Worm (Caenorhabditis elegans) whole organism, young adult: ENCODE data around the gene F54F12.1.

Experiments
- F52B5.7 ChIP-seq: sonication (generic microtip); optimal IDR thresholded peaks from 2 replicates; lab custom pipeline; 2016; ENCODE audit warnings: mild to moderate bottlenecking, missing genetic modification characterization, missing compliant biosample characterization
- T26A5.8 ChIP-seq: sonication (generic microtip); optimal IDR thresholded peaks from 2 replicates; lab custom pipeline; 2016; ENCODE audit warnings: missing genetic modification characterization, missing compliant biosample characterization
- Y56A3A.18 ChIP-seq: fragments of 200-800 bp; sonication (Bioruptor generic); IDR thresholded peaks from 2 replicates; pipeline ENCODE4 v1.3.6; 2022; ENCODE audit warnings: missing genetic modification reagents, missing genetic modification characterization, missing compliant biosample characterization
- Y67H2A.10 ChIP-seq: fragments of 200-800 bp; sonication (Bioruptor generic); conservative IDR thresholded peaks from 2 replicates; pipeline ENCODE4 v1.3.6; 2022; ENCODE audit warnings: missing genetic modification reagents, missing genetic modification characterization, missing compliant biosample characterization
- akir-1 ChIP-seq: fragments of 200-800 bp; sonication (Bioruptor generic); optimal IDR thresholded peaks from 2 replicates; lab custom pipeline; 2018; ENCODE audit warnings: mild to moderate bottlenecking, missing genetic modification characterization, moderate library complexity, missing compliant biosample characterization
- aptf-2 ChIP-seq: fragments of 200-800 bp; sonication (Bioruptor generic); conservative IDR thresholded peaks from 2 replicates; pipeline ENCODE4 v1.3.6; 2022; ENCODE audit warnings: missing genetic modification reagents, missing genetic modification characterization, missing compliant biosample characterization
- athp-1 ChIP-seq: sonication (generic microtip); optimal IDR thresholded peaks from 2 replicates; lab custom pipeline; 2017; ENCODE audit warnings: mild to moderate bottlenecking, missing genetic modification characterization, missing compliant biosample characterization
- attf-3 ChIP-seq: fragments of 200-800 bp; sonication (Bioruptor generic); conservative IDR thresholded peaks from 2 replicates; pipeline ENCODE4 v1.3.6; 2022; ENCODE audit warnings: missing genetic modification reagents, missing genetic modification characterization, missing compliant biosample characterization
- attf-5 ChIP-seq: fragments of 200-800 bp; sonication (Bioruptor generic); optimal IDR thresholded peaks from 2 replicates; lab custom pipeline; 2018; ENCODE audit warnings: mild to moderate bottlenecking, missing genetic modification characterization, missing compliant biosample characterization
- bed-2 ChIP-seq: fragments of 200-800 bp; sonication (Bioruptor generic); IDR thresholded peaks from 2 replicates; pipeline ENCODE4 v1.3.6; 2022; ENCODE audit warnings: missing genetic modification reagents, missing genetic modification characterization, missing compliant biosample characterization
- ccch-3 ChIP-seq: fragments of 200-800 bp; sonication (Bioruptor generic); optimal IDR thresholded peaks from 2 replicates; lab custom pipeline; 2018; ENCODE audit warnings: mild to moderate bottlenecking, missing genetic modification characterization, missing compliant biosample characterization
- egrh-3 ChIP-seq: fragments of 200-800 bp; sonication (Bioruptor generic); IDR thresholded peaks from 2 replicates; pipeline ENCODE4 v1.3.6; 2022; ENCODE audit warnings: missing genetic modification reagents, missing genetic modification characterization, missing compliant biosample characterization
- ets-4 ChIP-seq: fragments of 200-800 bp; sonication (Bioruptor generic); optimal IDR thresholded peaks from 2 replicates; lab custom pipeline; 2018; ENCODE audit warnings: mild to moderate bottlenecking, missing genetic modification characterization, missing compliant biosample characterization
- fkh-3 ChIP-seq: sonication (generic microtip); optimal IDR thresholded peaks from 2 replicates; lab custom pipeline; 2016; ENCODE audit warnings: mild to moderate bottlenecking, missing genetic modification characterization, missing compliant biosample characterization
- gei-17 ChIP-seq: fragments of 200-800 bp; sonication (Bioruptor generic); optimal IDR thresholded peaks from 2 replicates; lab custom pipeline; 2018; ENCODE audit warnings: mild to moderate bottlenecking, missing genetic modification characterization, missing compliant biosample characterization
- him-1 ChIP-seq: sonication (generic microtip); optimal IDR thresholded peaks from 2 replicates; lab custom pipeline; 2016; ENCODE audit warnings: missing genotype, missing genetic modification reagents, missing genetic modification characterization, missing compliant biosample characterization
- hlh-26 ChIP-seq: fragments of 200-800 bp; sonication (Bioruptor generic); conservative IDR thresholded peaks from 2 replicates; pipeline ENCODE4 v1.3.6; 2022; ENCODE audit warnings: missing genetic modification reagents, missing genetic modification characterization, missing compliant biosample characterization
- let-526 ChIP-seq: fragments of 200-800 bp; sonication (Bioruptor generic); IDR thresholded peaks from 2 replicates; pipeline ENCODE4 v1.3.6; 2022; ENCODE audit warnings: missing genetic modification reagents, missing genetic modification characterization, missing compliant biosample characterization
- lin-26 ChIP-seq: fragments of 200-800 bp; sonication (Bioruptor generic); IDR thresholded peaks from 2 replicates; pipeline ENCODE4 v1.3.6; 2022; ENCODE audit warnings: missing genetic modification reagents, missing genetic modification characterization, missing compliant biosample characterization
- lin-40 ChIP-seq: sonication (generic microtip); optimal IDR thresholded peaks from 2 replicates; lab custom pipeline; 2016; ENCODE audit warnings: missing genetic modification characterization, mild to moderate bottlenecking, missing compliant biosample characterization, missing genotype, missing genetic modification reagents
- madf-3 ChIP-seq: fragments of 200-800 bp; sonication (Bioruptor generic); IDR thresholded peaks from 2 replicates; pipeline ENCODE4 v1.3.6; 2022; ENCODE audit warnings: missing genetic modification reagents, missing genetic modification characterization, missing compliant biosample characterization
- madf-6 ChIP-seq: fragments of 200-800 bp; sonication (Bioruptor generic); IDR thresholded peaks from 2 replicates; pipeline ENCODE4 v1.3.6; 2022; ENCODE audit warnings: missing genetic modification reagents, missing genetic modification characterization, missing compliant biosample characterization
- madf-8 ChIP-seq: fragments of 200-800 bp; sonication (Bioruptor generic); conservative IDR thresholded peaks from 2 replicates; pipeline ENCODE4 v1.3.6; 2022; ENCODE audit warnings: missing genetic modification reagents, missing genetic modification characterization, missing compliant biosample characterization
- mel-28 ChIP-seq: sonication (generic microtip); optimal IDR thresholded peaks from 2 replicates; lab custom pipeline; 2016; ENCODE audit warnings: borderline replicate concordance, mild to moderate bottlenecking, missing genetic modification characterization, missing compliant biosample characterization
- nfyb-1 ChIP-seq: fragments of 200-800 bp; sonication (Bioruptor generic); IDR thresholded peaks from 2 replicates; pipeline ENCODE4 v1.3.6; 2022; ENCODE audit warnings: missing genetic modification reagents, missing genetic modification characterization, missing compliant biosample characterization
- nhr-179 ChIP-seq: sonication (generic microtip); optimal IDR thresholded peaks from 2 replicates; lab custom pipeline; 2016; ENCODE audit warnings: mild to moderate bottlenecking, missing genetic modification characterization, missing compliant biosample characterization
- nhr-27 ChIP-seq: fragments of 200-800 bp; sonication (Bioruptor generic); optimal IDR thresholded peaks from 2 replicates; lab custom pipeline; 2018; ENCODE audit warnings: mild to moderate bottlenecking, missing genetic modification characterization, moderate library complexity, missing compliant biosample characterization
- repo-1 ChIP-seq: sonication (generic microtip); optimal IDR thresholded peaks from 2 replicates; lab custom pipeline; 2017; ENCODE audit warnings: mild to moderate bottlenecking, missing genetic modification characterization, missing compliant biosample characterization
- sea-2 ChIP-seq: fragments of 200-800 bp; sonication (Bioruptor generic); IDR thresholded peaks from 2 replicates; pipeline ENCODE4 v1.3.6; 2022; ENCODE audit warnings: missing genetic modification characterization, missing compliant biosample characterization
- snpc-1.3 ChIP-seq: sonication (generic microtip); optimal IDR thresholded peaks from 2 replicates; lab custom pipeline; 2017; ENCODE audit warnings: missing genetic modification characterization, mild to moderate bottlenecking, missing compliant biosample characterization, antibody characterized with exemption, moderate library complexity, missing genotype, missing genetic modification reagents; ENCODE audit not compliant: insufficient read depth
- somi-1 ChIP-seq: fragments of 200-800 bp; sonication (Bioruptor generic); optimal IDR thresholded peaks from 2 replicates; lab custom pipeline; 2018; ENCODE audit warnings: mild to moderate bottlenecking, missing genetic modification characterization, missing compliant biosample characterization
- tbx-9 ChIP-seq: sonication (generic microtip); optimal IDR thresholded peaks from 2 replicates; lab custom pipeline; 2016; ENCODE audit warnings: borderline replicate concordance, missing genetic modification characterization, inconsistent platforms, missing compliant biosample characterization
- ztf-22 ChIP-seq: fragments of 200-800 bp; sonication (Bioruptor generic); optimal IDR thresholded peaks from 2 replicates; lab custom pipeline; 2018; ENCODE audit warnings: mild to moderate bottlenecking, missing genetic modification characterization, moderate library complexity, missing compliant biosample characterization
- ztf-25 ChIP-seq: fragments of 200-800 bp; sonication (Bioruptor generic); IDR thresholded peaks from 2 replicates; pipeline ENCODE4 v1.3.6; 2022; ENCODE audit warnings: missing genetic modification reagents, missing genetic modification characterization, missing compliant biosample characterization
- ztf-28 ChIP-seq: fragments of 200-800 bp; sonication (Bioruptor generic); IDR thresholded peaks from 2 replicates; pipeline ENCODE4 v1.3.6; 2022; ENCODE audit warnings: missing genetic modification reagents, missing genetic modification characterization, missing compliant biosample characterization
- ztf-6 ChIP-seq: fragments of 200-800 bp; sonication (Bioruptor generic); IDR thresholded peaks from 2 replicates; pipeline ENCODE4 v1.3.6; 2022; ENCODE audit warnings: missing genetic modification reagents, missing genetic modification characterization, missing compliant biosample characterization

Gene F54F12.1

ce11 chrIII:13059335-13059734 lies 4.1 kb upstream of the F54F12.1 start (continued):
- TF ChIP-seq nhr-179 (tag; lab: Kevin White, UChicago) (no peak), akir-1 (GFP tag; lab: Kevin White, UChicago) (no peak), ccch-3 (GFP tag; lab: Kevin White, UChicago) (no peak)
- TF ChIP-seq, all 124 proteins: peak for 4

ce11 chrIII:13058140-13058539 lies 2.9 kb upstream of the F54F12.1 start:
- peak; percentile 14 for TF ChIP-seq lin-40 (tag; lab: Kevin White, UChicago)
- no peak for TF ChIP-seq mel-28

DNA sequence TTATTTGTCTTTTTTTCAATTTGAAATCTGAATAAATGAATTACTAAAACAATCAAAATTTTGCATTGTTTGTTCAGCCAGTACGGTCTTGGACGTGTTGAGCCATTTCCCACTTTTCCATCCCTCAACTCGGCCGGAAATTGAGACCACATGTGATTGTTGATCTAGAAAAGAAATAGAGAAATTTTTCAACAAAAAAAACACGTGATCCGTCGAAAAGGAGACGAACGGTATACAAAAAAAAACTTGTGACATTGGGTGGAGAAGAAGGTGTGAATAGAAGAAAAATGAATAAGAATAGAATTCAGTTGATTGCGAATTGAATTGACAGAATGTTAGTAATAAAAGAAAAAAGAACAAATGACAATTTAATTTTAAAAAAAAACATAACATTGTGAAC lies 1.5 kb upstream of the F54F12.1 start:
- peak; percentile 24 for TF ChIP-seq somi-1 (GFP tag; lab: Kevin White, UChicago)
- no peak for TF ChIP-seq madf-6

DNA sequence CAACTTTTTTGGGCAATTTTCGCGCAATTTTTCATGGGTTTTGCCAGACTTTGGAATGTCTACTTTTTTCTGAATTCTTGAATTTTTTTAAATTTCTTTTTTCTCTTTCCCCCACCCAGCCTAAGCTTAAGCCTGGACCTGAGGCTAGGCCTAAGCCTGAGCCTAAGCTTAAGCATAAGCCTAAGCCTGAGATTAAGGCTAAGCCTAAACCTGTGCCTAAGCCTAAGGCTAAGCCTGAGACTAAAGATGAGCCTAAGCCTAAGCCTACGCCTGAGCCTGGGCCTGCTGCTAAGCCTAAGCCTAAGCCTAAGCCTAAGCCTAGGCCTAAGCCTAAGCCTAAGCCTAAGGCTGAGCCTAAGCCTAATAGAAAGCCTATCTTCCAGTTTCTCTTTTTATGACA lies 988 bp upstream of the F54F12.1 start:
- no peak for TF ChIP-seq athp-1

DNA sequence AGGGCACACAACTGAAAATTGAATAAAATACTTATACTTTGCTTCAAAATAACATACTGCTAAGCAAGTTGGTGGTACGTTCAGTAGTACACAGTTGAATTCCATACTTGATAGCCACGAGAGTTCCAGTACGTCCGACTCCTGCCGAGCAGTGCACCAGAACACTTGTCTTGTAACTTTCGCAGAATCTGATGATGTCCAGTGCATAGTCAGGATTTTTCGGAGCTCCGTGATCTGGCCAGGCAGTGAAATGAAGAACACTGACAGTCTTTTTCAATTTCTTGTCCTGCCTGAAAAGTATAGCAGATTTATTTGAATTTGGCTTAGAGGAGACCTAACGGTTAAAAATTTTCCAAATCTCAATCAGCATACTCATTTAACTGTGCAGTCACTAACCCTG lies 5.3 kb downstream of the F54F12.1 start:
- TF ChIP-seq madf-8 (GFP tag; lab: Robert Waterston, UW) (no peak), snpc-1.3 (tag; lab: Kevin White, UChicago) (no peak)
- TF ChIP-seq, all 124 proteins: peak for 0

- no peak for TF ChIP-seq ztf-22
- no peak for TF ChIP-seq T26A5.8 (tag; lab: Kevin White, UChicago)
- TF ChIP-seq madf-8 (GFP tag; lab: Robert Waterston, UW), result no peak
- no peak for TF ChIP-seq sea-2 (GFP tag; lab: Robert Waterston, UW)
- TF ChIP-seq F52B5.7 (tag; lab: Kevin White, UChicago), result no peak
- no peak for TF ChIP-seq nhr-27 (tag; lab: Kevin White, UChicago)
- TF ChIP-seq tbx-9 (tag; lab: Kevin White, UChicago), result no peak
- TF ChIP-seq hlh-26, result no peak
- no peak for TF ChIP-seq attf-5 (GFP tag; lab: Kevin White, UChicago)
- no peak for TF ChIP-seq somi-1 (GFP tag; lab: Kevin White, UChicago)
- TF ChIP-seq bed-2 (GFP tag; lab: Robert Waterston, UW), result no peak
- no peak for TF ChIP-seq nhr-179 (tag; lab: Kevin White, UChicago)
Measured at ce11 chrIII:13039739-13040138, 15.5 kb downstream of the F54F12.1 start, which contains the start of gene F54F12.2. Gene F54F12.2, plus strand, starts transcription at chrIII:13040039.

- peak; percentile 97 for TF ChIP-seq egrh-3 (GFP tag; lab: Robert Waterston, UW)
- TF ChIP-seq akir-1 (GFP tag; lab: Kevin White, UChicago), result no peak
- TF ChIP-seq ztf-25 (GFP tag; lab: Robert Waterston, UW), result 0 out of 2 replicates have a peak, but pooled peaks have one; percentile 12
- TF ChIP-seq gei-17, result no peak
- 0 out of 2 replicates have a peak, but pooled peaks have one; percentile 30 for TF ChIP-seq lin-26 (GFP tag; lab: Robert Waterston, UW)
- TF ChIP-seq ztf-6 (GFP tag; lab: Robert Waterston, UW), result no peak
- TF ChIP-seq repo-1 (tag; lab: Kevin White, UChicago), result no peak
- TF ChIP-seq aptf-2 (GFP tag; lab: Robert Waterston, UW), result peak; percentile 11; the same call in 1 of the 2 replicates
- peak; percentile 35 for TF ChIP-seq ets-4
- TF ChIP-seq bed-2 (GFP tag; lab: Robert Waterston, UW), result no peak
- TF ChIP-seq let-526 (GFP tag; lab: Robert Waterston, UW), result 0 out of 2 replicates have a peak, but pooled peaks have one; percentile 39
- peak; percentile 49 for TF ChIP-seq F52B5.7 (tag; lab: Kevin White, UChicago)
- no peak for TF ChIP-seq him-1 (tag; lab: Kevin White, UChicago)
- TF ChIP-seq sea-2 (GFP tag; lab: Robert Waterston, UW), result no peak
- no peak for TF ChIP-seq nfyb-1 (GFP tag; lab: Robert Waterston, UW)
- TF ChIP-seq ztf-28 (GFP tag; lab: Robert Waterston, UW), result 0 out of 2 replicates have a peak, but pooled peaks have one; percentile 54
- TF ChIP-seq madf-3, result 0 out of 2 replicates have a peak, but pooled peaks have one; percentile 37
- no peak for TF ChIP-seq Y56A3A.18 (GFP tag; lab: Robert Waterston, UW)
- TF ChIP-seq attf-3 (GFP tag; lab: Robert Waterston, UW), result 0 out of 2 replicates have a peak, but pooled peaks have one; percentile 7
- TF ChIP-seq Y67H2A.10, result 0 out of 2 replicates have a peak, but pooled peaks have one; percentile 6
- TF ChIP-seq fkh-3 (tag; lab: Kevin White, UChicago), result no peak
Measured at ce11 chrIII:13032429-13033018, 22.7 kb downstream of the F54F12.1 start.
